Fruit fly (Drosophila melanogaster) whole organism, wandering third instar larva: ENCODE measurements around the gene Vajk2.

Experiments used
- Abd-B ChIP-seq: fragments of >200 bp; optimal IDR thresholded peaks from 2 replicates; lab custom pipeline; 2017; ENCODE audit warnings: missing biosample characterization, missing genetic modification characterization
- CG32264 ChIP-seq: fragments of 200-800 bp; sonication (Bioruptor generic); optimal IDR thresholded peaks from 2 replicates; lab custom pipeline; 2016; ENCODE audit warnings: missing biosample characterization, missing genetic modification characterization
- CG9705 ChIP-seq: fragments of 200-800 bp; sonication (Bioruptor generic); optimal IDR thresholded peaks from 2 replicates; lab custom pipeline; 2018; ENCODE audit warnings: missing biosample characterization, mild to moderate bottlenecking, missing genetic modification characterization
- CrebA ChIP-seq: fragments of 200-800 bp; sonication (Bioruptor generic); optimal IDR thresholded peaks from 2 replicates; lab custom pipeline; 2016; ENCODE audit warnings: missing biosample characterization, mild to moderate bottlenecking, missing genetic modification characterization, borderline replicate concordance
- Dfd ChIP-seq: fragments of >200 bp; optimal IDR thresholded peaks from 2 replicates; lab custom pipeline; 2017; ENCODE audit warnings: missing biosample characterization, missing genetic modification characterization
- Dif ChIP-seq: fragments of 200-275, 200-300 bp; sonication (Bioruptor generic); optimal IDR thresholded peaks from 2 replicates; lab custom pipeline; 2018; ENCODE audit warnings: missing biosample characterization, missing genetic modification characterization; ENCODE audit not compliant: partially characterized antibody
- GATAd ChIP-seq: sonication (Bioruptor generic); optimal IDR thresholded peaks from 2 replicates; lab custom pipeline; 2016; ENCODE audit warnings: missing biosample characterization, missing genetic modification characterization
- HLH106 ChIP-seq: fragments of 200-800 bp; optimal IDR thresholded peaks from 3 replicates; lab custom pipeline; 2019; ENCODE audit warnings: missing biosample characterization, mild to moderate bottlenecking, missing genetic modification characterization, moderate library complexity
- Hnf4 ChIP-seq: fragments of 200-800 bp; sonication (Bioruptor generic); optimal IDR thresholded peaks from 2 replicates; lab custom pipeline; 2016; ENCODE audit warnings: missing biosample characterization, mild to moderate bottlenecking, missing genetic modification characterization
- Hr78 ChIP-seq: fragments of >200 bp; optimal IDR thresholded peaks from 2 replicates; lab custom pipeline; 2017; ENCODE audit warnings: missing biosample characterization, missing genetic modification characterization
- Hr83 ChIP-seq: fragments of 200-300 bp; sonication (Bioruptor generic); optimal IDR thresholded peaks from 2 replicates; lab custom pipeline; 2016; ENCODE audit warnings: missing biosample characterization, mild to moderate bottlenecking, missing genetic modification characterization, moderate library complexity; ENCODE audit not compliant: poor library complexity, severe bottlenecking
- Jra ChIP-seq: sonication (Bioruptor generic); optimal IDR thresholded peaks from 2 replicates; lab custom pipeline; 2016; ENCODE audit warnings: missing biosample characterization, missing genetic modification characterization
- Mio ChIP-seq: sonication (Bioruptor generic); optimal IDR thresholded peaks from 2 replicates; lab custom pipeline; 2016; ENCODE audit warnings: missing biosample characterization, missing genetic modification characterization
- Myc ChIP-seq: fragments of >200 bp; optimal IDR thresholded peaks from 2 replicates; lab custom pipeline; 2017
- N ChIP-seq: fragments of >200 bp; optimal IDR thresholded peaks from 2 replicates; lab custom pipeline; 2018; ENCODE audit warnings: missing biosample characterization, missing external identifiers, missing genetic modification characterization
- OdsH ChIP-seq: fragments of 200-800 bp; sonication (Bioruptor generic); optimal IDR thresholded peaks from 2 replicates; lab custom pipeline; 2016; ENCODE audit warnings: missing biosample characterization, mild to moderate bottlenecking, missing genetic modification characterization
- Rel ChIP-seq, 2 experiments: fragments of 200-800 bp; sonication (Bioruptor generic) in 1 of 2; optimal IDR thresholded peaks; 2 replicates in 1 of 2; 3 replicates in 1 of 2; lab custom pipeline; 2016 to 2019; ENCODE audit warnings: mild to moderate bottlenecking in 2 of 2, missing biosample characterization in 2 of 2, missing genetic modification characterization in 2 of 2, moderate library complexity in 1 of 2
- Sp1 ChIP-seq: fragments of 200-800 bp; sonication (Bioruptor generic); optimal IDR thresholded peaks from 3 replicates; lab custom pipeline; 2019; ENCODE audit warnings: missing biosample characterization, mild to moderate bottlenecking, missing genetic modification characterization, moderate library complexity
- Vsx2 ChIP-seq: fragments of 200-300, 225-300 bp; sonication (Bioruptor generic); optimal IDR thresholded peaks from 2 replicates; lab custom pipeline; 2018; ENCODE audit warnings: missing biosample characterization, missing genetic modification characterization; ENCODE audit not compliant: partially characterized antibody
- br ChIP-seq: fragments of 200-800 bp; sonication (Bioruptor generic); optimal IDR thresholded peaks from 2 replicates; lab custom pipeline; 2016; ENCODE audit warnings: missing biosample characterization, missing genetic modification characterization
- brk ChIP-seq: fragments of 200-800 bp; sonication (Bioruptor generic); optimal IDR thresholded peaks from 2 replicates; lab custom pipeline; 2016; ENCODE audit warnings: missing biosample characterization, mild to moderate bottlenecking, missing genetic modification characterization
- dl ChIP-seq, 2 experiments: fragments of 175-275, 200-275 bp in 1 of 2; fragments of 200-275 bp in 1 of 2; sonication (Bioruptor generic); optimal IDR thresholded peaks; lab custom pipeline; 2018; ENCODE audit warnings: mild to moderate bottlenecking in 2 of 2, missing biosample characterization in 2 of 2, missing genetic modification characterization in 2 of 2, moderate library complexity in 2 of 2; ENCODE audit not compliant: partially characterized antibody in 2 of 2, insufficient read depth in 1 of 2
- dmrt93B ChIP-seq: fragments of 200-800 bp; sonication (Bioruptor generic); optimal IDR thresholded peaks from 2 replicates; lab custom pipeline; 2018; ENCODE audit warnings: missing biosample characterization, mild to moderate bottlenecking, missing genetic modification characterization
- dsf ChIP-seq: sonication (Bioruptor generic); optimal IDR thresholded peaks from 2 replicates; lab custom pipeline; 2016; ENCODE audit warnings: missing biosample characterization, missing genetic modification characterization, borderline replicate concordance
- ey ChIP-seq: fragments of 200-800 bp; sonication (Bioruptor generic); optimal IDR thresholded peaks from 2 replicates; lab custom pipeline; 2016; ENCODE audit warnings: missing biosample characterization, missing genetic modification characterization
- foxo ChIP-seq, 2 experiments: fragments of 200-800 bp; sonication (Bioruptor generic); optimal IDR thresholded peaks; 2 replicates in 1 of 2; 3 replicates in 1 of 2; lab custom pipeline; 2016 to 2017; ENCODE audit warnings: missing biosample characterization in 2 of 2, missing genetic modification characterization in 2 of 2
- fru ChIP-seq: fragments of 200-800 bp; sonication (Bioruptor generic); optimal IDR thresholded peaks from 3 replicates; lab custom pipeline; 2016; ENCODE audit warnings: missing biosample characterization, mild to moderate bottlenecking, missing genetic modification characterization
- h ChIP-seq: fragments of 200-800 bp; sonication (Bioruptor generic); optimal IDR thresholded peaks from 3 replicates; lab custom pipeline; 2016; ENCODE audit warnings: missing biosample characterization, mild to moderate bottlenecking, missing genetic modification characterization
- jim ChIP-seq: fragments of 175-275, 200-325 bp; sonication (Bioruptor generic); optimal IDR thresholded peaks from 2 replicates; lab custom pipeline; 2016; ENCODE audit warnings: missing biosample characterization, mild to moderate bottlenecking, missing genetic modification characterization
- lola ChIP-seq: fragments of >200 bp; optimal IDR thresholded peaks from 2 replicates; lab custom pipeline; 2017; ENCODE audit warnings: missing biosample characterization, missing genetic modification characterization
- pan ChIP-seq: fragments of >200 bp; optimal IDR thresholded peaks from 2 replicates; lab custom pipeline; 2017
- psq ChIP-seq: fragments of 200-800 bp; sonication (Bioruptor generic); optimal IDR thresholded peaks from 3 replicates; lab custom pipeline; 2017; ENCODE audit warnings: missing biosample characterization, mild to moderate bottlenecking, missing genetic modification characterization, moderate library complexity
- rgr ChIP-seq: fragments of 200-800 bp; sonication (Bioruptor generic); optimal IDR thresholded peaks from 3 replicates; lab custom pipeline; 2016; ENCODE audit warnings: missing biosample characterization, mild to moderate bottlenecking, missing genetic modification characterization
- sage ChIP-seq: fragments of 200-800 bp; sonication (Bioruptor generic); optimal IDR thresholded peaks from 2 replicates; lab custom pipeline; 2016; ENCODE audit warnings: missing biosample characterization, mild to moderate bottlenecking, missing genetic modification characterization
- sv ChIP-seq: fragments of 200-800 bp; sonication (Bioruptor generic); optimal IDR thresholded peaks from 3 replicates; lab custom pipeline; 2016; ENCODE audit warnings: missing biosample characterization, missing genetic modification characterization
- tai ChIP-seq: sonication (Bioruptor generic); optimal IDR thresholded peaks from 2 replicates; lab custom pipeline; 2016; ENCODE audit warnings: missing biosample characterization, missing genetic modification characterization
- usp ChIP-seq: fragments of >200 bp; optimal IDR thresholded peaks from 2 replicates; lab custom pipeline; 2017; ENCODE audit warnings: missing biosample characterization, missing genetic modification characterization
- woc ChIP-seq: sonication (Bioruptor generic); optimal IDR thresholded peaks from 2 replicates; lab custom pipeline; 2016; ENCODE audit warnings: missing biosample characterization, mild to moderate bottlenecking, missing genetic modification characterization

The Vajk2 gene

DNA sequence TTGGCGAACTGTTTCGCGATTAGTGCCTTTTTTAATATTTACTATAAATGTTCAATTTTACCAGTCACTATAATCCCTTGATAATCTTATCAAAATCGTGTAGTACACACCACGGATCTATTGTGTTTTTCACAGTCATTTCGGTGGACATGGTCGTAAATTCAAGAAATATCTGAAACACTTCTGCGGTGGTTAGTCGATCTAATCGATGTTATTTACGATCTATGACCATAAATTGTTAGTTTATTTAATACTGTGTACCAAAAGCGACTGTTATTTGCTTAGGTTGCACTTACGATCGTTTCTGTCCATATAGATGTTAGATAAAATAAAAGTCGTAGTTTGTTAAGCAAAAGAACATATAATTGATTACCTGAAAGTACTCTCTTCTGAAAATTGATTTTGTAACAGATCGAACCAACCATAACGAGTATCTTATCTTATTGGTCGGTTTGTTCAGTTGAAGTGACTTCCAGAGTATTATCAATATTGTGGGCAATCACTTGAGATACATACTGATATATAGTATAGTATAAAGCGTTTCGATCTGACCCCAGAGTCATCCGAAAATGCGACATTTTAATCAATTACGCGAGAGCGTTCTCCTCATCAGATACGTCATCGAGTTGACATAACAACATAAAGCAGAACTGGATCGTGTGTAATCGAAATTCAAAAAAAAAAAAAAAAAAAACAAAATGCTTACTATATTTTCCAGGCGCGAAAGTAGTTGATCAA lies 28.5 kb downstream of the Vajk2 start:
- TF ChIP-seq fru (GFP tag; lab: Kevin White, UChicago) = no peak
- no peak for TF ChIP-seq CG32264
- no peak for TF ChIP-seq Jra
- no peak for TF ChIP-seq dl (GFP tag; optimal IDR thresholded peaks at IDR 0.05; lab: Kevin White, UChicago; ENCODE audit: insufficient read depth in 1 of 2, partially characterized antibody in 2 of 2)
- no peak for TF ChIP-seq Hnf4 (GFP tag; lab: Kevin White, UChicago)
- TF ChIP-seq dmrt93B = no peak
- no peak for TF ChIP-seq pan (lab: Kevin White, UChicago)
- TF ChIP-seq dsf (GFP tag; lab: Kevin White, UChicago) = no peak
- no peak for TF ChIP-seq psq (GFP tag; lab: Kevin White, UChicago)
- TF ChIP-seq Abd-B (GFP tag; lab: Kevin White, UChicago) = no peak
- TF ChIP-seq Dfd = no peak
- TF ChIP-seq N = no peak
- no peak for TF ChIP-seq Sp1 (GFP tag; lab: Kevin White, UChicago)
- no peak for TF ChIP-seq lola (GFP tag; lab: Kevin White, UChicago)
- TF ChIP-seq h = no peak
- TF ChIP-seq Mio (GFP tag; lab: Kevin White, UChicago) = no peak
- no peak for TF ChIP-seq woc (GFP tag; lab: Kevin White, UChicago)
- TF ChIP-seq ey (GFP tag; lab: Kevin White, UChicago) = no peak
- TF ChIP-seq, all 38 proteins: peak for 0

DNA sequence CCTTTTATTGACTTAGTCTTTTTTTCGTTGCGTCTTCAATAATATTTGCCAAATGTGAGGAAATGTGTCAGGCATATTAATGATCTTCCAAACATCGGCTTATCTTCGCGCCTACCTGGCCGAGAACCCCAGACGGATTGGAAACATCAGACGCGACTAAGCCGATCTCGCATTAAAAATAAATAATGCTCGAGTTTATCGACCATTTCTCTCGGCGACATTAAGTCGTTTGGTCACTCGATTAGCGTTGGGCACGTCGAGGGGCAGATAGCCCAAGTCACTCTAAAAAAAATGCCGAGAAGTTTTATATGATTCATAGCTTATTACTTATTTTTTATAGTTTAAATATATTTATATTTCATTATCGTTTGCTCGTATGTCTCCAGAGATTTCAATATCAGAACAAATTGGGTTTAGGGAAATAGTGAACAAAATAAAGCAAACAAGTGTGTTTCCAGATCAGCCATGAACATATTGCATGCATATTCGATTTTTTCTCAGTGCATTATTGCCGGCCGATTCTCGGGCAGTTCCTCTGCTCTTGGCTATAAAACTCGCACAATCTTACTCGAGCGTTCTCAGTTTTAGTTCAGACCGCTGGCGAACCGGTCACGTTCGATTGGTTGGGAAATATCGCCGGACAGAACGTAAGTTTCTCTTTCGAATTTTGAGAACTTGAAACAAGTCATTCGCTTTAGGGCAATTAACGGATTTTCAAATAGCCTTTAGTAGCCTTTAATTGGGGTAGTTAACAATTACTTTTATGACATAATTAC lies 29.2 kb downstream of the Vajk2 start, which contains the start of gene Ance:
TSS of gene Ance (plus strand) at position 574 of the 776 bp plus-strand sequence.
- TF ChIP-seq Dif (GFP tag; lab: Kevin White, UChicago) = peak; percentile 25
- TF ChIP-seq Myc = no peak
- TF ChIP-seq Jra = no peak
- no peak for TF ChIP-seq CG32264
- peak; percentile 55 for TF ChIP-seq br (GFP tag; lab: Kevin White, UChicago)
- TF ChIP-seq dmrt93B = no peak
- no peak for TF ChIP-seq Abd-B (GFP tag; lab: Kevin White, UChicago)
- TF ChIP-seq h = peak; percentile 57
- no peak for TF ChIP-seq Mio (GFP tag; lab: Kevin White, UChicago)
- TF ChIP-seq ey (GFP tag; lab: Kevin White, UChicago) = peak; percentile 17
- peak; percentile 76 for TF ChIP-seq fru (GFP tag; lab: Kevin White, UChicago)
- peak; percentile 22 for TF ChIP-seq Hnf4 (GFP tag; lab: Kevin White, UChicago)
- TF ChIP-seq lola (GFP tag; lab: Kevin White, UChicago) = no peak
- peak; percentile 20 for TF ChIP-seq sv (GFP tag; lab: Kevin White, UChicago)
- peak; percentile 8 for TF ChIP-seq CG9705
- peak; percentile 53 for TF ChIP-seq Hr83 (GFP tag; lab: Kevin White, UChicago)
- no peak for TF ChIP-seq pan (lab: Kevin White, UChicago)
- peak; percentile 71 for TF ChIP-seq HLH106
- no peak for TF ChIP-seq Dfd
- no peak for TF ChIP-seq dsf (GFP tag; lab: Kevin White, UChicago)
- TF ChIP-seq GATAd (GFP tag; lab: Kevin White, UChicago) = no peak
- TF ChIP-seq CrebA = no peak
- TF ChIP-seq sage = no peak
- peak; percentile 17 for TF ChIP-seq woc (GFP tag; lab: Kevin White, UChicago)
- TF ChIP-seq Vsx2 = peak; percentile 27
- no peak for TF ChIP-seq N
- TF ChIP-seq usp = no peak
- TF ChIP-seq foxo (GFP tag; optimal IDR thresholded peaks at IDR 0.05; lab: Kevin White, UChicago) = peak in 1 of 2 experiments; percentile 68
- TF ChIP-seq Rel (GFP tag; optimal IDR thresholded peaks at IDR 0.05; lab: Kevin White, UChicago) = no peak
- peak; percentile 12 for TF ChIP-seq Rel (tag; optimal IDR thresholded peaks at IDR 0.05; lab: Kevin White, UChicago)
- TF ChIP-seq Hr78 (GFP tag; lab: Kevin White, UChicago) = no peak
- TF ChIP-seq OdsH (GFP tag; lab: Kevin White, UChicago) = peak; percentile 39
- TF ChIP-seq jim = no peak
- no peak for TF ChIP-seq dl (GFP tag; optimal IDR thresholded peaks at IDR 0.05; lab: Kevin White, UChicago; ENCODE audit: insufficient read depth in 1 of 2, partially characterized antibody in 2 of 2)
- TF ChIP-seq rgr (GFP tag; lab: Kevin White, UChicago) = peak; percentile 55
- no peak for TF ChIP-seq brk (GFP tag; lab: Kevin White, UChicago)
- TF ChIP-seq tai (GFP tag; lab: Kevin White, UChicago) = no peak
- TF ChIP-seq Sp1 (GFP tag; lab: Kevin White, UChicago) = no peak
- TF ChIP-seq psq (GFP tag; lab: Kevin White, UChicago) = peak; percentile 37
